Fruit fly (Drosophila melanogaster): Measurements from ENCODE around the gene CG10467.
A peak's percentile ranks its signal among the peaks of the same experiment; 100 is the strongest.

The CG10467 gene

dm6 chr3L:6140771-6141472 lies 46.4 kb upstream of the CG10467 start:
- TF ChIP-seq acj6 (GFP tag; optimal IDR thresholded peaks at IDR 0.05) (peak; percentile 3), CG15336 (GFP tag; IDR thresholded peaks at IDR 0.05) (no peak), CG8319 (GFP tag; optimal IDR thresholded peaks at IDR 0.05) (peak; percentile 5), Eip75B (GFP tag; optimal IDR thresholded peaks at IDR 0.05) (no peak), CG11762 (GFP tag; optimal IDR thresholded peaks at IDR 0.05; ENCODE audit: insufficient read depth) (no peak), CG8632 (GFP tag; optimal IDR thresholded peaks at IDR 0.05) (peak; percentile 21), CG6792 (GFP tag; optimal IDR thresholded peaks at IDR 0.05) (no peak), CG10631 (GFP tag; optimal IDR thresholded peaks at IDR 0.05) (peak; percentile 9), CG34406 (GFP tag; optimal IDR thresholded peaks at IDR 0.05) (peak; percentile 29), Eip78C (GFP tag) (peak; percentile 76), fkh (GFP tag; optimal IDR thresholded peaks at IDR 0.05) (no peak)

dm6 chr3L:6139924-6140574 lies 45.5 kb upstream of the CG10467 start, which contains the start of gene Cpr65Av:
Gene Cpr65Av, minus strand, starts transcription at chr3L:6139974.
- TF ChIP-seq CG11902 (GFP tag; optimal IDR thresholded peaks at IDR 0.05) (no peak), fkh (GFP tag; optimal IDR thresholded peaks at IDR 0.05) (peak; percentile 56)

- no peak for TF ChIP-seq CG3032 (tag; optimal IDR thresholded peaks at IDR 0.05)
- TF ChIP-seq vri (GFP tag; optimal IDR thresholded peaks at IDR 0.05) = no peak
- no peak for TF ChIP-seq Ets21C (GFP tag; optimal IDR thresholded peaks at IDR 0.05)
- no peak for TF ChIP-seq Smox (GFP tag; optimal IDR thresholded peaks at IDR 0.05)
- TF ChIP-seq spab (GFP tag; optimal IDR thresholded peaks at IDR 0.05) = no peak
- TF ChIP-seq Sox15 (GFP tag; optimal IDR thresholded peaks at IDR 0.05) = no peak
- no peak for TF ChIP-seq CG1621 (tag; optimal IDR thresholded peaks at IDR 0.05)
- no peak for TF ChIP-seq OdsH (GFP tag; optimal IDR thresholded peaks at IDR 0.05)
- no peak for TF ChIP-seq Blimp-1 (GFP tag; optimal IDR thresholded peaks at IDR 0.05)
- no peak for TF ChIP-seq CG16779 (tag; optimal IDR thresholded peaks at IDR 0.05)
- TF ChIP-seq CG8632 (GFP tag; optimal IDR thresholded peaks at IDR 0.05) = no peak
- no peak for TF ChIP-seq Lpt (GFP tag; optimal IDR thresholded peaks at IDR 0.05)
- TF ChIP-seq topi (GFP tag; optimal IDR thresholded peaks at IDR 0.05) = no peak
- TF ChIP-seq Hr39 (GFP tag; optimal IDR thresholded peaks at IDR 0.05) = no peak
- no peak for TF ChIP-seq Eip78C (GFP tag)
- no peak for TF ChIP-seq Gug (GFP tag; IDR thresholded peaks at IDR 0.05)
- TF ChIP-seq CG10631 (GFP tag; optimal IDR thresholded peaks at IDR 0.05) = no peak
- TF ChIP-seq CG31627 (GFP tag; optimal IDR thresholded peaks at IDR 0.05) = no peak
- TF ChIP-seq CG6808 (GFP tag; optimal IDR thresholded peaks at IDR 0.05) = no peak
Observed at dm6 chr3L:6138586-6138985, 44.0 kb upstream of the CG10467 start.

- TF ChIP-seq CG8319 (GFP tag; optimal IDR thresholded peaks at IDR 0.05) (no peak), Blimp-1 (GFP tag; optimal IDR thresholded peaks at IDR 0.05) (no peak), Ets21C (GFP tag; optimal IDR thresholded peaks at IDR 0.05) (no peak), net (GFP tag; optimal IDR thresholded peaks at IDR 0.05) (no peak), Sox14 (GFP tag; optimal IDR thresholded peaks at IDR 0.05) (no peak), Hr39 (GFP tag; optimal IDR thresholded peaks at IDR 0.05) (no peak), Eip75B (GFP tag; optimal IDR thresholded peaks at IDR 0.05) (no peak), CG8119 (GFP tag; IDR thresholded peaks at IDR 0.05) (no peak), dsx (GFP tag; optimal IDR thresholded peaks at IDR 0.05; ENCODE audit: poor library complexity, severe bottlenecking) (no peak), acj6 (GFP tag; optimal IDR thresholded peaks at IDR 0.05) (no peak), CG15336 (GFP tag; IDR thresholded peaks at IDR 0.05) (no peak), dac (GFP tag; optimal IDR thresholded peaks at IDR 0.05) (no peak), CG6163 (GFP tag; IDR thresholded peaks at IDR 0.05) (no peak), ss (GFP tag; optimal IDR thresholded peaks at IDR 0.05) (no peak), CG16779 (tag; optimal IDR thresholded peaks at IDR 0.05) (no peak), CG6854 (GFP tag; optimal IDR thresholded peaks at IDR 0.05) (no peak), Sox15 (GFP tag; optimal IDR thresholded peaks at IDR 0.05) (no peak), CG11902 (GFP tag; optimal IDR thresholded peaks at IDR 0.05) (no peak)
Observed at dm6 chr3L:6138018-6138417, 43.5 kb upstream of the CG10467 start, which contains the start of gene Lcp65Ae. Gene Lcp65Ae, minus strand, starts transcription at chr3L:6138118.

Data from whole organism, prepupa.